Fruit fly (Drosophila melanogaster) whole organism, embryonic: Measurements from ENCODE around the gene kel.

Experiments
- ATbp ChIP-seq: fragments of 200-800 bp; sonication (Bioruptor generic); optimal IDR thresholded peaks from 2 replicates; lab custom pipeline; 2017; ENCODE audit warnings: missing biosample characterization, mild to moderate bottlenecking, missing genetic modification characterization, missing genetic modification reagents
- Aef1 ChIP-seq: fragments of 200-800 bp; sonication (Bioruptor generic); IDR thresholded peaks from 3 replicates; pipeline ENCODE4 v1.3.6; 2022; ENCODE audit warnings: missing biosample characterization, missing genetic modification characterization
- Awh ChIP-seq: fragments of 200-800 bp; sonication (Bioruptor generic); IDR thresholded peaks from 2 replicates; pipeline ENCODE4, ENCODE4 v1.3.6; 2022; ENCODE audit warnings: missing biosample characterization, missing genetic modification characterization
- CG10366 ChIP-seq: fragments of 200-800 bp; sonication (Bioruptor generic); IDR thresholded peaks from 2 replicates; pipeline ENCODE4 v1.3.6; 2022; ENCODE audit warnings: missing biosample characterization, missing genetic modification characterization
- CG10959 ChIP-seq: fragments of 200-800 bp; sonication (Bioruptor generic); IDR thresholded peaks from 2 replicates; pipeline ENCODE4 v1.3.6; 2022; ENCODE audit warnings: missing biosample characterization, missing genetic modification characterization
- CG11695 ChIP-seq: fragments of 200-800 bp; sonication (Bioruptor generic); IDR thresholded peaks from 3 replicates; pipeline ENCODE4 v1.3.6; 2022; ENCODE audit warnings: missing biosample characterization, missing genetic modification characterization
- CG11696 ChIP-seq: fragments of 200-800 bp; sonication (Bioruptor generic); IDR thresholded peaks from 2 replicates; pipeline ENCODE4 v1.3.6; 2022; ENCODE audit warnings: missing biosample characterization, missing genetic modification characterization
- CG12299 ChIP-seq: fragments of 200-800 bp; sonication (Bioruptor generic); optimal IDR thresholded peaks from 2 replicates; lab custom pipeline; 2018; ENCODE audit warnings: missing biosample characterization, mild to moderate bottlenecking, missing genetic modification characterization
- CG12942 ChIP-seq: fragments of 200-800 bp; sonication (Bioruptor generic); optimal IDR thresholded peaks from 3 replicates; lab custom pipeline; 2016; ENCODE audit warnings: missing biosample characterization, missing genetic modification characterization
- CG13894 ChIP-seq: fragments of 200-800 bp; sonication (Bioruptor generic); optimal IDR thresholded peaks from 3 replicates; lab custom pipeline; 2018; ENCODE audit warnings: missing biosample characterization, mild to moderate bottlenecking, missing genetic modification characterization, moderate library complexity
- CG15601 ChIP-seq: fragments of 200-800 bp; sonication (Bioruptor generic); optimal IDR thresholded peaks from 3 replicates; lab custom pipeline; 2019; ENCODE audit warnings: missing biosample characterization, mild to moderate bottlenecking, missing genetic modification characterization, moderate library complexity
- CG17912 ChIP-seq: fragments of 200-800 bp; sonication (Bioruptor generic); optimal IDR thresholded peaks from 2 replicates; lab custom pipeline; 2018; ENCODE audit warnings: missing biosample characterization, mild to moderate bottlenecking, missing genetic modification characterization
- CG1792 ChIP-seq: fragments of 200-800 bp; sonication (Bioruptor generic); optimal IDR thresholded peaks from 2 replicates; lab custom pipeline; 2016; ENCODE audit warnings: missing biosample characterization, missing genetic modification characterization
- CG2116 ChIP-seq: fragments of 200-800 bp; sonication (Bioruptor generic); optimal IDR thresholded peaks from 3 replicates; lab custom pipeline; 2018; ENCODE audit warnings: missing biosample characterization, mild to moderate bottlenecking, missing genetic modification characterization
- CG31441 ChIP-seq: fragments of 200-800 bp; sonication (Bioruptor generic); IDR thresholded peaks from 2 replicates; pipeline ENCODE4 v1.3.6; 2022; ENCODE audit warnings: missing biosample characterization, missing genetic modification characterization
- CG32767 ChIP-seq: fragments of 200-800 bp; sonication (Bioruptor generic); IDR thresholded peaks from 2 replicates; pipeline ENCODE4 v1.3.6; 2022; ENCODE audit warnings: missing biosample characterization, missing genetic modification characterization
- CG42726 ChIP-seq: fragments of 200-800 bp; sonication (Bioruptor generic); IDR thresholded peaks from 2 replicates; pipeline ENCODE4 v1.3.6; 2022; ENCODE audit warnings: missing biosample characterization, missing genetic modification characterization; ENCODE audit not compliant: partially characterized antibody
- CG5245 ChIP-seq: fragments of 200-800 bp; sonication (Bioruptor generic); optimal IDR thresholded peaks from 3 replicates; lab custom pipeline; 2016; ENCODE audit warnings: missing biosample characterization, missing genetic modification characterization
- CG6254 ChIP-seq: fragments of 200-800 bp; sonication (Bioruptor generic); optimal IDR thresholded peaks from 3 replicates; lab custom pipeline; 2017; ENCODE audit warnings: mild to moderate bottlenecking, missing biosample characterization, missing genetic modification reagents, missing genetic modification characterization
- CG6683 ChIP-seq: fragments of 200-800 bp; sonication (Bioruptor generic); optimal IDR thresholded peaks from 2 replicates; lab custom pipeline; 2017; ENCODE audit warnings: missing biosample characterization, mild to moderate bottlenecking, missing genetic modification characterization, missing genetic modification reagents
- CG9215 ChIP-seq: fragments of 200-800 bp; sonication (Bioruptor generic); IDR thresholded peaks from 2 replicates; pipeline ENCODE4 v1.3.6; 2022; ENCODE audit warnings: missing biosample characterization, missing genetic modification characterization
- CG9727 ChIP-seq: fragments of 200-800 bp; sonication (Bioruptor generic); optimal IDR thresholded peaks from 3 replicates; lab custom pipeline; 2017; ENCODE audit warnings: missing biosample characterization, mild to moderate bottlenecking, missing genetic modification characterization
- CHES-1-like ChIP-seq: fragments of 200-800 bp; sonication (Bioruptor generic); optimal IDR thresholded peaks from 2 replicates; lab custom pipeline; 2016; ENCODE audit warnings: missing biosample characterization, missing genetic modification characterization
- Ets65A ChIP-seq: fragments of 200-800 bp; sonication (Bioruptor generic); peaks from one replicate; lab custom pipeline; 2016; ENCODE audit warnings: missing biosample characterization, missing genetic modification characterization
- H2.0 ChIP-seq: fragments of 200-800 bp; sonication (Bioruptor generic); IDR thresholded peaks from 2 replicates; pipeline ENCODE4 v1.3.6; 2022; ENCODE audit warnings: missing biosample characterization, missing genetic modification characterization
- HLH54F ChIP-seq: fragments of 200-800 bp; sonication (Bioruptor generic); optimal IDR thresholded peaks from 3 replicates; lab custom pipeline; 2016; ENCODE audit warnings: missing biosample characterization, missing genetic modification characterization
- Hand ChIP-seq: fragments of 200-800 bp; sonication (Bioruptor generic); optimal IDR thresholded peaks from 2 replicates; lab custom pipeline; 2017; ENCODE audit warnings: mild to moderate bottlenecking, missing biosample characterization, missing genetic modification reagents, missing genetic modification characterization
- Hr51 ChIP-seq, 2 experiments: fragments of 200-800 bp; sonication (Bioruptor generic); optimal IDR thresholded peaks; 2 replicates in 1 of 2; 3 replicates in 1 of 2; lab custom pipeline; 2016 to 2018; ENCODE audit warnings: missing biosample characterization in 2 of 2, missing genetic modification characterization in 2 of 2, mild to moderate bottlenecking in 1 of 2, moderate library complexity in 1 of 2
- Jarid2 ChIP-seq: fragments of 200-800 bp; sonication (Bioruptor generic); optimal IDR thresholded peaks from 3 replicates; lab custom pipeline; 2017; ENCODE audit warnings: mild to moderate bottlenecking, missing biosample characterization, missing genetic modification reagents, missing genetic modification characterization
- MBD-R2 ChIP-seq: fragments of 200-800 bp; sonication (Bioruptor generic); IDR thresholded peaks from 2 replicates; pipeline ENCODE4 v1.3.6; 2022; ENCODE audit warnings: missing biosample characterization, missing genetic modification characterization
- NFAT ChIP-seq: fragments of 200-800 bp; sonication (Bioruptor generic); IDR thresholded peaks from 2 replicates; pipeline ENCODE4 v1.3.6; 2022; ENCODE audit warnings: missing biosample characterization, missing genetic modification characterization
- Nf-YB ChIP-seq: fragments of 200-800 bp; sonication (Bioruptor generic); optimal IDR thresholded peaks from 3 replicates; lab custom pipeline; 2019; ENCODE audit warnings: missing biosample characterization, mild to moderate bottlenecking, missing genetic modification characterization, moderate library complexity
- Rfx ChIP-seq: fragments of 200-800 bp; sonication (Bioruptor generic); IDR thresholded peaks from 2 replicates; pipeline ENCODE4 v1.3.6; 2022; ENCODE audit warnings: missing biosample characterization, missing genetic modification characterization
- YL-1 ChIP-seq: fragments of 200-800 bp; sonication (Bioruptor generic); optimal IDR thresholded peaks from 3 replicates; lab custom pipeline; 2017; ENCODE audit warnings: missing biosample characterization, mild to moderate bottlenecking, missing genetic modification characterization
- al ChIP-seq: fragments of 200-800 bp; sonication (Bioruptor generic); IDR thresholded peaks from 2 replicates; pipeline ENCODE4 v1.3.6; 2022; ENCODE audit warnings: missing biosample characterization, missing genetic modification characterization
- ap ChIP-seq: fragments of 200-800 bp; sonication (Bioruptor generic); IDR thresholded peaks from 2 replicates; pipeline ENCODE4 v1.3.6; 2022; ENCODE audit warnings: missing biosample characterization, missing genetic modification characterization
- ash1 ChIP-seq: fragments of 200-800 bp; sonication (Bioruptor generic); optimal IDR thresholded peaks from 2 replicates; lab custom pipeline; 2018; ENCODE audit warnings: missing biosample characterization, mild to moderate bottlenecking, missing genetic modification characterization
- bowl ChIP-seq: fragments of 200-800 bp; sonication (Bioruptor generic); IDR thresholded peaks from 2 replicates; pipeline ENCODE4 v1.3.6; 2022; ENCODE audit warnings: missing biosample characterization, missing genetic modification characterization
- br ChIP-seq: fragments of >200 bp; optimal IDR thresholded peaks from 2 replicates; lab custom pipeline; 2017
- chif ChIP-seq, 2 experiments: fragments of 200-800 bp; sonication (Bioruptor generic); optimal IDR thresholded peaks; 3 replicates each; lab custom pipeline; 2016; ENCODE audit warnings: missing biosample characterization in 2 of 2, missing genetic modification characterization in 2 of 2
- chinmo ChIP-seq: fragments of 200-800 bp; sonication (Bioruptor generic); IDR thresholded peaks from 4 replicates; pipeline ENCODE4 v1.3.6; 2022; ENCODE audit warnings: missing biosample characterization, missing genetic modification characterization; ENCODE audit not compliant: partially characterized antibody
- crol ChIP-seq: fragments of 200-800 bp; sonication (Bioruptor generic); IDR thresholded peaks from 2 replicates; pipeline ENCODE4 v1.3.6; 2022; ENCODE audit warnings: missing biosample characterization, missing genetic modification characterization
- ftz-f1 ChIP-seq: fragments of 200-800 bp; sonication (Bioruptor generic); optimal IDR thresholded peaks from 2 replicates; lab custom pipeline; 2016; ENCODE audit warnings: missing biosample characterization, missing genetic modification characterization
- fu2 ChIP-seq: fragments of 200-800 bp; sonication (Bioruptor generic); optimal IDR thresholded peaks from 2 replicates; lab custom pipeline; 2016; ENCODE audit warnings: missing biosample characterization, missing genetic modification characterization
- her ChIP-seq: fragments of 200-800 bp; sonication (Bioruptor generic); optimal IDR thresholded peaks from 2 replicates; lab custom pipeline; 2016; ENCODE audit warnings: missing biosample characterization, missing genetic modification characterization
- lov ChIP-seq, 2 experiments: fragments of 200-800 bp in 1 of 2; fragments of >200 bp in 1 of 2; sonication (Bioruptor generic) in 1 of 2; IDR thresholded peaks in 1 of 2; optimal IDR thresholded peaks in 1 of 2; 2 replicates in 1 of 2; 3 replicates in 1 of 2; pipeline versions ENCODE4 v1.3.6 to Lab custom; 2017 to 2022; ENCODE audit warnings: missing biosample characterization in 1 of 2, missing genetic modification characterization in 1 of 2
- pros ChIP-seq: fragments of 200-800 bp; sonication (Bioruptor generic); optimal IDR thresholded peaks from 3 replicates; lab custom pipeline; 2019; ENCODE audit warnings: missing biosample characterization, mild to moderate bottlenecking, missing genetic modification characterization, moderate library complexity
- repo ChIP-seq: fragments of 200-800 bp; sonication (Bioruptor generic); optimal IDR thresholded peaks from 2 replicates; lab custom pipeline; 2016; ENCODE audit warnings: missing biosample characterization, missing genetic modification characterization
- sens-2 ChIP-seq: fragments of 200-800 bp; sonication (Bioruptor generic); IDR thresholded peaks from 2 replicates; pipeline ENCODE4 v1.3.6; 2022; ENCODE audit warnings: missing biosample characterization, missing genetic modification characterization
- slbo ChIP-seq: fragments of 200-800 bp; sonication (Bioruptor generic); IDR thresholded peaks from 2 replicates; pipeline ENCODE4 v1.3.6; 2022; ENCODE audit warnings: missing biosample characterization, missing genetic modification characterization
- tll ChIP-seq, 2 experiments: fragments of 200-800 bp in 1 of 2; fragments of >200 bp in 1 of 2; sonication (Bioruptor generic) in 1 of 2; optimal IDR thresholded peaks; 2 replicates each; lab custom pipeline; 2017 to 2019; ENCODE audit warnings: missing biosample characterization in 2 of 2, missing genetic modification characterization in 2 of 2, mild to moderate bottlenecking in 1 of 2, moderate library complexity in 1 of 2
- trh ChIP-seq: fragments of 200-800 bp; sonication (Bioruptor generic); optimal IDR thresholded peaks from 2 replicates; lab custom pipeline; 2016; ENCODE audit warnings: missing biosample characterization, missing genetic modification characterization

Gene kel

DNA sequence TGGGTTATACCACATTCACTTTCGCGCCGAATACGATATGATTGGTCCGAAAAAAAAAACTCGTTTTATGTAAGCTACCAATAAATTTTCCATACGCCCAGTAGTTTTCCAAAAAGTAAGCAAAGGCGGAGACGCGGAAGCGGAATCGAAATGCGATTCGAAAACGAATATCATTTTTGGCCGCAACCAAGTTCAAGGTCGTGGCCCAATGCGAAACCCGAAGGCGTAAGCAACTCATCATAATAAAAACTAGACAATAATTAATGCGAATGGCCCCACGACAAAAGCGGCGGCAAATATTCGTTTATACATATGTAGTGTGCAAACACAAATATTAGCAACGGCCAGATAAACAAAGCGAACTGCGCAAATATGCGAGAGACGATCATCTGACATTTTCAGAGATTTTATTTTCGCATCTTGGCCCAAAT, 1.4 kb downstream of the kel start (continued):
- TF ChIP-seq MBD-R2 (no peak), CG31441 (no peak), CG6683 (no peak), CG15601 (no peak), ATbp (GFP tag; lab: Kevin White, UChicago) (no peak), her (GFP tag; lab: Kevin White, UChicago) (peak; percentile 4), CG11695 (GFP tag; lab: Robert Waterston, UW) (0 out of 3 replicates have a peak, but pooled peaks have one; percentile 49), CG12299 (tag; lab: Kevin White, UChicago) (no peak), CG2116 (GFP tag; lab: Kevin White, UChicago) (no peak), HLH54F (peak; percentile 31), CG5245 (GFP tag; lab: Kevin White, UChicago) (no peak), Hand (peak; percentile 41), CG10959 (no peak), CG12942 (no peak), CG6254 (no peak), sens-2 (GFP tag; lab: Robert Waterston, UW) (no peak), Ets65A (GFP tag; lab: Kevin White, UChicago) (no peak), CG13894 (peak; percentile 26), CHES-1-like (GFP tag; lab: Kevin White, UChicago) (peak; percentile 61), br (lab: Kevin White, UChicago) (no peak), Nf-YB (GFP tag; lab: Kevin White, UChicago) (no peak), trh (GFP tag; lab: Kevin White, UChicago) (no peak), CG1792 (GFP tag; lab: Kevin White, UChicago) (peak; percentile 57), crol (GFP tag; lab: Robert Waterston, UW) (no peak), NFAT (GFP tag; lab: Robert Waterston, UW) (peak; percentile 80; the same call in 1 of the 2 replicates), Awh (GFP tag; lab: Robert Waterston, UW) (no peak), ftz-f1 (GFP tag; lab: Kevin White, UChicago) (peak; percentile 89), pros (GFP tag; lab: Kevin White, UChicago) (no peak), chinmo (GFP tag; lab: Robert Waterston, UW) (peak; percentile 87; the same call in 3 of the 4 replicates), CG32767 (GFP tag; lab: Robert Waterston, UW) (no peak), Jarid2 (GFP tag; lab: Kevin White, UChicago) (no peak), CG11696 (GFP tag; lab: Robert Waterston, UW) (no peak), tll (GFP tag; optimal IDR thresholded peaks at IDR 0.05; lab: Kevin White, UChicago) (no peak), CG42726 (GFP tag; lab: Robert Waterston, UW) (no peak), Hr51 (GFP tag; optimal IDR thresholded peaks at IDR 0.05; lab: Kevin White, UChicago) (no peak), chif (GFP tag; optimal IDR thresholded peaks at IDR 0.05; lab: Kevin White, UChicago) (peak in 1 of 2 experiments; percentile 17), Aef1 (GFP tag; lab: Robert Waterston, UW) (no peak), slbo (GFP tag; lab: Robert Waterston, UW) (no peak), fu2 (peak; percentile 4), lov (optimal IDR thresholded peaks at IDR 0.05; lab: Kevin White, UChicago) (no peak), lov (GFP tag; IDR thresholded peaks at IDR 0.05; lab: Robert Waterston, UW) (no peak), ash1 (GFP tag; lab: Kevin White, UChicago) (peak; percentile 18), CG10366 (GFP tag; lab: Robert Waterston, UW) (no peak), repo (no peak), YL-1 (no peak), CG9215 (GFP tag; lab: Robert Waterston, UW) (no peak), al (GFP tag; lab: Robert Waterston, UW) (no peak), bowl (GFP tag; lab: Robert Waterston, UW) (no peak), CG9727 (GFP tag; lab: Kevin White, UChicago) (peak; percentile 40), H2.0 (GFP tag; lab: Robert Waterston, UW) (no peak), ap (GFP tag; lab: Robert Waterston, UW) (no peak), Rfx (peak; percentile 75), CG17912 (GFP tag; lab: Kevin White, UChicago) (no peak)
